Worm (Caenorhabditis elegans) whole organism, young adult: Measurements from ENCODE around the gene C05D9.3.
A peak's percentile ranks its signal among the peaks of the same experiment; 100 is the strongest.

Source experiments
- B0019.2 ChIP-seq: fragments of 200-800 bp; sonication (Bioruptor generic); conservative IDR thresholded peaks from 2 replicates; pipeline ENCODE4 v1.3.6; 2022; ENCODE audit warnings: missing genetic modification reagents, missing genetic modification characterization, missing compliant biosample characterization
- B0336.3 ChIP-seq: fragments of 200-800 bp; sonication (Bioruptor generic); IDR thresholded peaks from 2 replicates; pipeline ENCODE4 v1.3.6; 2022; ENCODE audit warnings: missing genetic modification characterization, missing compliant biosample characterization
- C17E4.6 ChIP-seq: fragments of 200-800 bp; sonication (Bioruptor generic); IDR thresholded peaks from 2 replicates; pipeline ENCODE4 v1.3.6; 2022; ENCODE audit warnings: missing genetic modification reagents, missing genetic modification characterization, missing compliant biosample characterization
- F37B4.10 ChIP-seq: fragments of 200-800 bp; sonication (Bioruptor generic); IDR thresholded peaks from 2 replicates; pipeline ENCODE4 v1.3.6; 2022; ENCODE audit warnings: missing genetic modification characterization, missing compliant biosample characterization
- F49E8.2 ChIP-seq: sonication (generic microtip); optimal IDR thresholded peaks from 3 replicates; lab custom pipeline; 2017; ENCODE audit warnings: missing genetic modification characterization, mild to moderate bottlenecking, missing compliant biosample characterization, antibody characterized with exemption, moderate library complexity; ENCODE audit not compliant: insufficient read depth
- F52B5.7 ChIP-seq: sonication (generic microtip); optimal IDR thresholded peaks from 2 replicates; lab custom pipeline; 2016; ENCODE audit warnings: mild to moderate bottlenecking, missing genetic modification characterization, missing compliant biosample characterization
- K11D2.4 ChIP-seq: fragments of 200-800 bp; sonication (Bioruptor generic); IDR thresholded peaks from 2 replicates; pipeline ENCODE4 v1.3.6; 2022; ENCODE audit warnings: missing genetic modification reagents, missing genetic modification characterization, missing compliant biosample characterization
- K12H6.12 ChIP-seq: fragments of 200-800 bp; sonication (Bioruptor generic); optimal IDR thresholded peaks from 2 replicates; lab custom pipeline; 2018; ENCODE audit warnings: mild to moderate bottlenecking, missing genetic modification characterization, missing compliant biosample characterization
- Y53G8AR.9 ChIP-seq: fragments of 200-800 bp; sonication (Bioruptor generic); conservative IDR thresholded peaks from 2 replicates; pipeline ENCODE4 v1.3.6; 2022; ENCODE audit warnings: missing genetic modification reagents, missing genetic modification characterization, missing compliant biosample characterization
- Y79H2A.3 ChIP-seq: fragments of 200-800 bp; sonication (Bioruptor generic); conservative IDR thresholded peaks from 2 replicates; pipeline ENCODE4 v1.3.6; 2022; ENCODE audit warnings: missing genetic modification reagents, missing genetic modification characterization, missing compliant biosample characterization
- Y95B8A.8 ChIP-seq: fragments of 200-800 bp; sonication (Bioruptor generic); IDR thresholded peaks from 2 replicates; pipeline ENCODE4 v1.3.6; 2022; ENCODE audit warnings: missing genetic modification reagents, missing genetic modification characterization, missing compliant biosample characterization
- akir-1 ChIP-seq: fragments of 200-800 bp; sonication (Bioruptor generic); optimal IDR thresholded peaks from 2 replicates; lab custom pipeline; 2018; ENCODE audit warnings: mild to moderate bottlenecking, missing genetic modification characterization, moderate library complexity, missing compliant biosample characterization
- ama-1 ChIP-seq, 3 experiments: fragments of 150-350 bp in 1 of 3; sonication (generic microtip) in 2 of 3; optimal IDR thresholded peaks; 2 replicates each; lab custom pipeline; 2014 to 2018; ENCODE audit warnings: missing biosample characterization in 2 of 3, missing genetic modification characterization in 2 of 3, missing genetic modification reagents in 2 of 3
- atf-7 ChIP-seq: sonication (generic microtip); optimal IDR thresholded peaks from 2 replicates; lab custom pipeline; 2017; ENCODE audit warnings: mild to moderate bottlenecking, missing genetic modification characterization, missing compliant biosample characterization
- attf-5 ChIP-seq: fragments of 200-800 bp; sonication (Bioruptor generic); optimal IDR thresholded peaks from 2 replicates; lab custom pipeline; 2018; ENCODE audit warnings: mild to moderate bottlenecking, missing genetic modification characterization, missing compliant biosample characterization
- bed-2 ChIP-seq: fragments of 200-800 bp; sonication (Bioruptor generic); IDR thresholded peaks from 2 replicates; pipeline ENCODE4 v1.3.6; 2022; ENCODE audit warnings: missing genetic modification reagents, missing genetic modification characterization, missing compliant biosample characterization
- cebp-1 ChIP-seq, 2 experiments: fragments of 200-800 bp in 1 of 2; sonication (Bioruptor generic) in 1 of 2; sonication (generic microtip) in 1 of 2; IDR thresholded peaks in 1 of 2; optimal IDR thresholded peaks in 1 of 2; 2 replicates each; pipeline versions ENCODE4 v1.3.6 to Lab custom; 2017 to 2022; ENCODE audit warnings: missing compliant biosample characterization in 2 of 2, missing genetic modification characterization in 2 of 2, mild to moderate bottlenecking in 1 of 2, missing genetic modification reagents in 1 of 2, moderate library complexity in 1 of 2
- cebp-2 ChIP-seq: fragments of 200-800 bp; sonication (Bioruptor generic); IDR thresholded peaks from 2 replicates; pipeline ENCODE4 v1.3.6; 2022; ENCODE audit warnings: missing genetic modification characterization, missing compliant biosample characterization
- ceh-27 ChIP-seq: fragments of 200-800 bp; sonication (Bioruptor generic); optimal IDR thresholded peaks from 2 replicates; lab custom pipeline; 2018; ENCODE audit warnings: mild to moderate bottlenecking, missing genetic modification characterization, moderate library complexity, missing compliant biosample characterization
- ceh-40 ChIP-seq: fragments of 200-800 bp; sonication (Bioruptor generic); IDR thresholded peaks from 2 replicates; pipeline ENCODE4 v1.3.6; 2022; ENCODE audit warnings: missing genetic modification characterization, missing compliant biosample characterization
- dox-1 ChIP-seq: fragments of 200-800 bp; sonication (Bioruptor generic); IDR thresholded peaks from 2 replicates; pipeline ENCODE4 v1.3.6; 2022; ENCODE audit warnings: missing genetic modification reagents, missing genetic modification characterization, missing compliant biosample characterization
- dpl-1 ChIP-seq: fragments of 150-350 bp; optimal IDR thresholded peaks from 2 replicates; lab custom pipeline; 2014; ENCODE audit warnings: missing biosample characterization, missing genetic modification reagents, missing genetic modification characterization
- efl-1 ChIP-seq: fragments of 150-350 bp; optimal IDR thresholded peaks from 2 replicates; lab custom pipeline; 2014; ENCODE audit warnings: missing biosample characterization, missing genetic modification reagents, missing genetic modification characterization
- egl-18 ChIP-seq: fragments of 200-800 bp; sonication (Bioruptor generic); IDR thresholded peaks from 2 replicates; pipeline ENCODE4 v1.3.6; 2022; ENCODE audit warnings: missing genetic modification reagents, missing genetic modification characterization, missing compliant biosample characterization
- fkh-3 ChIP-seq: sonication (generic microtip); optimal IDR thresholded peaks from 2 replicates; lab custom pipeline; 2016; ENCODE audit warnings: mild to moderate bottlenecking, missing genetic modification characterization, missing compliant biosample characterization
- him-1 ChIP-seq: sonication (generic microtip); optimal IDR thresholded peaks from 2 replicates; lab custom pipeline; 2016; ENCODE audit warnings: missing genotype, missing genetic modification reagents, missing genetic modification characterization, missing compliant biosample characterization
- hlh-12 ChIP-seq: sonication (generic microtip); optimal IDR thresholded peaks from 2 replicates; lab custom pipeline; 2016; ENCODE audit warnings: missing genetic modification characterization, missing compliant biosample characterization
- hrde-1 ChIP-seq: sonication (generic microtip); optimal IDR thresholded peaks from 2 replicates; lab custom pipeline; 2016; ENCODE audit warnings: missing genetic modification characterization, mild to moderate bottlenecking, missing compliant biosample characterization, moderate library complexity, missing genotype, missing genetic modification reagents, borderline replicate concordance
- let-526 ChIP-seq: fragments of 200-800 bp; sonication (Bioruptor generic); IDR thresholded peaks from 2 replicates; pipeline ENCODE4 v1.3.6; 2022; ENCODE audit warnings: missing genetic modification reagents, missing genetic modification characterization, missing compliant biosample characterization
- lin-40 ChIP-seq: sonication (generic microtip); optimal IDR thresholded peaks from 2 replicates; lab custom pipeline; 2016; ENCODE audit warnings: missing genetic modification characterization, mild to moderate bottlenecking, missing compliant biosample characterization, missing genotype, missing genetic modification reagents
- lin-54 ChIP-seq: fragments of 200-800 bp; sonication (Bioruptor generic); optimal IDR thresholded peaks from 2 replicates; lab custom pipeline; 2018; ENCODE audit warnings: mild to moderate bottlenecking, missing genetic modification characterization, missing compliant biosample characterization
- lir-1 ChIP-seq: fragments of 200-800 bp; sonication (Bioruptor generic); conservative IDR thresholded peaks from 2 replicates; pipeline ENCODE4 v1.3.6; 2022; ENCODE audit warnings: missing genetic modification reagents, missing genetic modification characterization, missing compliant biosample characterization
- lsy-27 ChIP-seq: sonication (generic microtip); optimal IDR thresholded peaks from 2 replicates; lab custom pipeline; 2017; ENCODE audit warnings: missing genetic modification characterization, mild to moderate bottlenecking, missing compliant biosample characterization, antibody characterized with exemption, missing genotype, borderline replicate concordance; ENCODE audit not compliant: insufficient read depth
- madf-3 ChIP-seq: fragments of 200-800 bp; sonication (Bioruptor generic); IDR thresholded peaks from 2 replicates; pipeline ENCODE4 v1.3.6; 2022; ENCODE audit warnings: missing genetic modification reagents, missing genetic modification characterization, missing compliant biosample characterization
- madf-6 ChIP-seq: fragments of 200-800 bp; sonication (Bioruptor generic); IDR thresholded peaks from 2 replicates; pipeline ENCODE4 v1.3.6; 2022; ENCODE audit warnings: missing genetic modification reagents, missing genetic modification characterization, missing compliant biosample characterization
- madf-8 ChIP-seq: fragments of 200-800 bp; sonication (Bioruptor generic); conservative IDR thresholded peaks from 2 replicates; pipeline ENCODE4 v1.3.6; 2022; ENCODE audit warnings: missing genetic modification reagents, missing genetic modification characterization, missing compliant biosample characterization
- nfya-1 ChIP-seq: sonication (generic microtip); optimal IDR thresholded peaks from 2 replicates; lab custom pipeline; 2017; ENCODE audit warnings: antibody characterized with exemption, missing compliant biosample characterization, missing genetic modification characterization, borderline replicate concordance; ENCODE audit not compliant: insufficient read depth
- nfya-2 ChIP-seq: fragments of 200-800 bp; sonication (Bioruptor generic); IDR thresholded peaks from 2 replicates; pipeline ENCODE4 v1.3.6; 2022; ENCODE audit warnings: missing genetic modification reagents, missing genetic modification characterization, missing compliant biosample characterization
- nhr-27 ChIP-seq: fragments of 200-800 bp; sonication (Bioruptor generic); optimal IDR thresholded peaks from 2 replicates; lab custom pipeline; 2018; ENCODE audit warnings: mild to moderate bottlenecking, missing genetic modification characterization, moderate library complexity, missing compliant biosample characterization
- nhr-80 ChIP-seq: sonication (generic microtip); optimal IDR thresholded peaks from 2 replicates; lab custom pipeline; 2016; ENCODE audit warnings: missing genetic modification characterization, missing compliant biosample characterization
- nhr-90 ChIP-seq: sonication (generic microtip); optimal IDR thresholded peaks from 2 replicates; lab custom pipeline; 2016; ENCODE audit warnings: missing genotype, mild to moderate bottlenecking, missing genetic modification characterization, missing compliant biosample characterization
- pha-4 ChIP-seq: fragments of 150-350 bp; sonication (generic microtip); optimal IDR thresholded peaks from 2 replicates; lab custom pipeline; 2014; ENCODE audit warnings: missing biosample characterization, missing genetic modification reagents, missing genetic modification characterization
- rcor-1 ChIP-seq: fragments of 200-800 bp; sonication (Bioruptor generic); IDR thresholded peaks from 2 replicates; pipeline ENCODE4 v1.3.6; 2022; ENCODE audit warnings: missing genetic modification reagents, missing genetic modification characterization, missing compliant biosample characterization
- unc-130 ChIP-seq: sonication (generic microtip); optimal IDR thresholded peaks from 2 replicates; lab custom pipeline; 2016; ENCODE audit warnings: missing genetic modification reagents, missing genetic modification characterization, missing compliant biosample characterization
- xnd-1 ChIP-seq: sonication (generic microtip); optimal IDR thresholded peaks from 2 replicates; lab custom pipeline; 2016; ENCODE audit warnings: missing genotype, missing genetic modification reagents, missing genetic modification characterization, missing compliant biosample characterization
- zim-3 ChIP-seq: sonication (generic microtip); optimal IDR thresholded peaks from 2 replicates; lab custom pipeline; 2017; ENCODE audit warnings: mild to moderate bottlenecking, missing genetic modification characterization, moderate library complexity, missing compliant biosample characterization
- ztf-6 ChIP-seq: fragments of 200-800 bp; sonication (Bioruptor generic); IDR thresholded peaks from 2 replicates; pipeline ENCODE4 v1.3.6; 2022; ENCODE audit warnings: missing genetic modification reagents, missing genetic modification characterization, missing compliant biosample characterization

The C05D9.3 gene

DNA sequence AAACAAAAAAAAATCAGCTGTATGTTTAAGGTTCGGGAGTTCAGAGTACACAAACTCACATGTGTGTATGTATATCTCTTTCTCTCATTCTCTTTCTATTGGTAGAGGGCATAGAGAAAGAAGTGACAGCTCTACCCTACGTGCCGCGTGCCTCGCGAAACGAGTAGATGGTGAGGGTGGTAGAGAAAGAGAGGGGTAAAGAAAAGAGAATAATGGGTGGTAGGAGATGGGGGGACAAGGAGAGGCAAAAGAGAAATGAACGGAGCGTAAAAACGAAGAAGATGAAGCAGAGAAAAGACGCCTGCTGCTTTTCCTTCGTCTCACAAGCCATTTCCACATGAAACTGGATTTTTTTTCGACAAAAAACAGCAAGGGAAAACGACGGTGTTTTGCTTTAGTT, 18.5 kb upstream of the C05D9.3 start (continued):
- no peak for TF ChIP-seq F52B5.7 (tag; lab: Kevin White, UChicago)
- no peak for TF ChIP-seq hrde-1 (tag; lab: Kevin White, UChicago)
- no peak for TF ChIP-seq ceh-40 (GFP tag; lab: Robert Waterston, UW)
- TF ChIP-seq xnd-1 (tag; lab: Kevin White, UChicago), result no peak
- TF ChIP-seq let-526 (GFP tag; lab: Robert Waterston, UW), result peak; percentile 58; the same call in 1 of the 2 replicates
- TF ChIP-seq atf-7, result peak; percentile 92
- TF ChIP-seq zim-3 (tag; lab: Kevin White, UChicago), result no peak
- peak; percentile 26 for TF ChIP-seq pha-4 (tag; lab: Kevin White, UChicago)
- TF ChIP-seq unc-130 (GFP tag; lab: Kevin White, UChicago), result no peak
- TF ChIP-seq dpl-1 (GFP tag; lab: Kevin White, UChicago), result no peak
- TF ChIP-seq dox-1 (GFP tag; lab: Robert Waterston, UW), result peak; percentile 81
- TF ChIP-seq madf-6, result no peak; the same call in 1 of the 2 replicates
- peak; percentile 56; the same call in 1 of the 2 replicates for TF ChIP-seq cebp-1 (GFP tag; IDR thresholded peaks at IDR 0.05; lab: Robert Waterston, UW)
- peak; percentile 89 for TF ChIP-seq cebp-1 (tag; optimal IDR thresholded peaks at IDR 0.05; lab: Kevin White, UChicago)
- peak; percentile 95 for TF ChIP-seq nhr-80 (tag; lab: Kevin White, UChicago)
- no peak for TF ChIP-seq ama-1 (optimal IDR thresholded peaks at IDR 0.05; lab: Kevin White, UChicago)
- peak in 1 of 2 experiments; percentile 67 for TF ChIP-seq ama-1 (GFP tag; optimal IDR thresholded peaks at IDR 0.05; lab: Kevin White, UChicago)
- peak; percentile 60 for TF ChIP-seq nhr-90 (tag; lab: Kevin White, UChicago)
- no peak for TF ChIP-seq madf-3 (GFP tag; lab: Robert Waterston, UW)
- peak; percentile 79 for TF ChIP-seq rcor-1
- no peak for TF ChIP-seq nfya-2 (GFP tag; lab: Robert Waterston, UW)
- TF ChIP-seq fkh-3 (tag; lab: Kevin White, UChicago), result no peak
- TF ChIP-seq ztf-6, result no peak
- TF ChIP-seq K12H6.12 (tag; lab: Kevin White, UChicago), result peak; percentile 95
- peak; percentile 92 for TF ChIP-seq lin-40 (tag; lab: Kevin White, UChicago)
- no peak for TF ChIP-seq efl-1
- TF ChIP-seq nhr-27, result no peak
- 0 out of 2 replicates have a peak, but pooled peaks have one; percentile 80 for TF ChIP-seq F37B4.10
- TF ChIP-seq bed-2, result peak; percentile 48; the same call in 1 of the 2 replicates
- no peak for TF ChIP-seq Y95B8A.8
- peak; percentile 54; the same call in 1 of the 2 replicates for TF ChIP-seq Y53G8AR.9
- no peak for TF ChIP-seq Y79H2A.3 (GFP tag; lab: Robert Waterston, UW)
- no peak for TF ChIP-seq him-1 (tag; lab: Kevin White, UChicago)
- TF ChIP-seq lin-54 (GFP tag; lab: Kevin White, UChicago), result peak; percentile 46
- TF ChIP-seq K11D2.4 (GFP tag; lab: Robert Waterston, UW), result peak; percentile 86
- no peak for TF ChIP-seq nfya-1
- TF ChIP-seq lsy-27 (tag; lab: Kevin White, UChicago), result no peak
- TF ChIP-seq hlh-12 (tag; lab: Kevin White, UChicago), result no peak
- peak; percentile 87 for TF ChIP-seq B0336.3 (GFP tag; lab: Robert Waterston, UW)
- TF ChIP-seq attf-5 (GFP tag; lab: Kevin White, UChicago), result peak; percentile 91
- TF ChIP-seq C17E4.6 (GFP tag; lab: Robert Waterston, UW), result no peak
- TF ChIP-seq akir-1 (GFP tag; lab: Kevin White, UChicago), result no peak
- TF ChIP-seq madf-8 (GFP tag; lab: Robert Waterston, UW), result no peak
- no peak for TF ChIP-seq F49E8.2 (tag; lab: Kevin White, UChicago)
- peak; percentile 75 for TF ChIP-seq ceh-27 (GFP tag; lab: Kevin White, UChicago)
- TF ChIP-seq B0019.2 (GFP tag; lab: Robert Waterston, UW), result no peak
- TF ChIP-seq egl-18, result no peak
- peak; percentile 47; the same call in 1 of the 2 replicates for TF ChIP-seq lir-1 (GFP tag; lab: Robert Waterston, UW)
- TF ChIP-seq cebp-2 (GFP tag; lab: Robert Waterston, UW), result no peak
